Worm (Caenorhabditis elegans) whole organism, L4/young adult: ENCODE results near the gene ZK593.2.

ENCODE experiments used
- W03F9.2 ChIP-seq: fragments of 150-350 bp; optimal IDR thresholded peaks from 2 replicates; lab custom pipeline; 2014; ENCODE audit warnings: missing biosample characterization, missing genetic modification characterization
- dao-5 ChIP-seq: sonication (generic microtip); optimal IDR thresholded peaks from 2 replicates; lab custom pipeline; 2016; ENCODE audit warnings: missing genotype, missing genetic modification characterization, moderate library complexity, missing compliant biosample characterization
- him-1 ChIP-seq: sonication (generic microtip); optimal IDR thresholded peaks from 2 replicates; lab custom pipeline; 2016; ENCODE audit warnings: missing genotype, missing genetic modification reagents, missing genetic modification characterization, missing compliant biosample characterization

Gene ZK593.2

DNA sequence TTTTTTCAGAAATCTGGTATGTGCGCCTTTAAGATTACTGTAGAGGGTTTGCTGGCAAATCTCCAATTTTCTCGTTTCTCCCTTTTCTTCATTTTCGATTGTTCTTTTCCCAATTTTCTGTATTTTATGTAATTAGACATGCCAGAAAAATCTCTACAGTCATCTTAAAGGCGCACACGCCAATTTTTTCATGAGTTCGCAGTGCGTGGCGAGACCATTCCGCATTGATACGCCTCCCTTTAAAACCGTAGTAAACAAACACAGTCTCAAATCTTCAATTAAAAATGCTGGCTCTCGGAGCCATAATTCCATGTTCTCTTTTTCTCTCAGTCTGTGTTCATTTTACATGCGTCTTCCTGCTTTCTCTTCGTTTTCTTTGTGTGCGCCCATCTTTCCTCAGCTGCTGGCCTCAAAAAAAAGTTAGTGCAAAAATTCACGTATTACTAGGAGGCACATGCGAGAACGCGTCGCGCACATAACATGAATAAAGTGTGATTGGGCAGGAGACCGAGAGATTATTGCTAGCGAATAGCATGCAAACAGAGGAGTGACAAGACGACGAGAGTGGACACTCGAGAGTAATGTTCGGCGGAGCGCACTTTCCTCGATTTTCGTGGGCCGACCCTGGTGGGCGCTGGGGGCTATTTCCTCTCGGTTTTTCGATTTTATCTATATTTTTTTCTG, 5.8 kb downstream of the ZK593.2 start:
- no peak for TF ChIP-seq him-1 (tag; lab: Kevin White, UChicago)
- peak; percentile 82 for TF ChIP-seq W03F9.2 (tag; lab: Kevin White, UChicago)
- TF ChIP-seq dao-5 (tag; lab: Kevin White, UChicago), result no peak

DNA sequence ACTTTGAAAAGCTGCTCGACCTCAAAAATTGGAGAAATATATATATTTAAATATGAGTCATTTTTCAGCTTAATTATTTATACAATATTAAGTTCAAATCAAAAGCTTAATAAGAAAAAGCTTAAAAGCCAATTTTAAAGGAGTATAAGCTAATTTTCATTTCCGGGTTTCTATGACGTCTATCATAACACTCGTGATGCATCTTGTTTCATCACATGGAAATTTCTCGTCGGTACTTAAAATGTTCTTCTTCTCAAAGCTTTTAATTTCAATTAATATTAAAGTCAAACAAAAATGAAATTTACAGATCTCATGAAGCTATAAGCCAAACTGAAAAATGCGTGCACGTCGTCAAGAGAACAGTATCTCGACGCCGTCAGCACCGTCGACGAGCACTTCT, 6.6 kb downstream of the ZK593.2 start, which contains the start of gene rbr-2:
rbr-2 (plus strand) TSS at position 301 of the 400 bp plus-strand sequence.
- TF ChIP-seq dao-5 (tag; lab: Kevin White, UChicago) (no peak), W03F9.2 (tag; lab: Kevin White, UChicago) (no peak), him-1 (tag; lab: Kevin White, UChicago) (no peak)

DNA sequence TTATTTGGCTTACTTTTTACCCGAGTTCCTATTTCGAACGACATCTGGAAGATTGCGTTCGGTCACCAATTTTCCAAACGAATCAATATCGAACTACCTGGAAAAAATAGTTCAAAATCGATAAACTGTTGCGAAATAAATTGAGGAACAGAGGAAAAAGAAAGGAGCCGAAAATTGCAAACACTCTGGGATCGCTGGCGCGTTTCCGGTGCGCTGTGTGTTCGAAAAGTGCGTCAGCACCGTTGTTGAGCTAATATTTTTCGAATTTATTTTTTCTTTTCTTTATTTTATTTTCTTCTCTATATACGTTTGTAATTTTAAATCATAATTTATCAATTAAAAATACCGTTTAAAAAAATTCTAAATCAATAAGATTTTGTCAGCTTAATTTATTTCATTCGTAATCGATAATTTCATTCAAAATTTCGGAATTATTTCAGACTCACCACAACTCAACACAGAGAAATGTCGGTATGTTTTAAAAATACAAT, 19.9 kb downstream of the ZK593.2 start, which contains the start of the genes dnc-1 and lsm-7:
dnc-1 (minus strand) TSS at position 142 of the 491 bp plus-strand sequence.
lsm-7 (plus strand) TSS at position 441 of the 491 bp plus-strand sequence.
- TF ChIP-seq him-1 (tag; lab: Kevin White, UChicago) (peak; percentile 21), W03F9.2 (tag; lab: Kevin White, UChicago) (peak; percentile 81), dao-5 (tag; lab: Kevin White, UChicago) (no peak)

DNA sequence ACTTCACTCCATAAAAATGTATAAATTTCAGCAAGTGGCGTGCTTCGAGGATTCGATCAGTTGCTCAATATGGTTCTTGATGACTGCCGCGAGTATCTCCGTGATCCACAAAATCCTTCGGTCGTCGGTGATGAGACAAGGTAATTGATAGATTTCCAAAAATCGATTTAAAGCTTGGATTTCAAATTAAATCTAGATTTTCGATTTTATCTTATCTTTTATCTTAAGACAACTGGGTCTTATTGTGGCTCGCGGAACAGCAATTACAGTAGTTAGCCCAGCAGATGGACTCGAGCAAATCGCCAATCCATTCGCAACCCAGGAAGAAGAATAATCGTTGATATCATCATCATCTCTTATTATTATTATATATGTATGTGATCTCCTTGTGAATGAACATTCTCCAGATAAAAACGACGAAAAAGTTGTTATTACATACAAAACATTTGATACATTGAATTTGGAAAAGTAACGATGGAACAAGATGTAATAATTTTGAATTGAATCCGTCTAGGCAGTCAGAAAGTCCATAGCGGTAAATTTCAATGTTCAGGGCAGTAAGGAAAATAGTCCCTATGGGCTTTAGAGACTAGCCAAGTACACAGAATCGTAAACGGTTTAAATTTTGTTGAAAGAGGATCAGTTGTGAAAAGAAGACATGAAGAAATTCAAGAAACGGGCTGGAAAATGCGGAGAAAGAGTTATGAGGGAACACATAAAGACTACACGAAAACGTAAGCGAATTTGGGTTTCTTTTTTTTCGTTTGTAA, 20.8 kb downstream of the ZK593.2 start:
- peak; percentile 11 for TF ChIP-seq him-1 (tag; lab: Kevin White, UChicago)
- no peak for TF ChIP-seq dao-5 (tag; lab: Kevin White, UChicago)
- TF ChIP-seq W03F9.2 (tag; lab: Kevin White, UChicago), result peak; percentile 8

DNA sequence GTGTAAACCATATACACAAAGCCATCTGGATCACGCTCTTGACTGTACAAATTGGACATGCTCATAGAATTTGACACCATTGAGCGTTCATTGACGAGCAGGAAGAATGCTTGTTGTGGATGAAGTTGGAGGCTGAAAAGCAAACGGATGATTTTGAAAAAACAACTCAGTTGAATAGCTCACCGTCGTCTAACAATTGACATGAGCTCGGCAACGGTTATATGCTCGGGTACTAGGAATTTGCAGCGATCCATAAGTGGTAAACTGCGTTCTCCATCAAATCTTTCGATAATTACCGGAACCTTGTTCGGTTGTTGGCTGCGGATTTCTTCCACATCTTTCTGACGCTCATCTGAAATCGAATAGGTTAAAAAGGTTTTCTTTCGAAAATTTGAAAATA, 21.6 kb downstream of the ZK593.2 start:
- TF ChIP-seq him-1 (tag; lab: Kevin White, UChicago), result no peak
- TF ChIP-seq dao-5 (tag; lab: Kevin White, UChicago), result no peak
- no peak for TF ChIP-seq W03F9.2 (tag; lab: Kevin White, UChicago)

DNA sequence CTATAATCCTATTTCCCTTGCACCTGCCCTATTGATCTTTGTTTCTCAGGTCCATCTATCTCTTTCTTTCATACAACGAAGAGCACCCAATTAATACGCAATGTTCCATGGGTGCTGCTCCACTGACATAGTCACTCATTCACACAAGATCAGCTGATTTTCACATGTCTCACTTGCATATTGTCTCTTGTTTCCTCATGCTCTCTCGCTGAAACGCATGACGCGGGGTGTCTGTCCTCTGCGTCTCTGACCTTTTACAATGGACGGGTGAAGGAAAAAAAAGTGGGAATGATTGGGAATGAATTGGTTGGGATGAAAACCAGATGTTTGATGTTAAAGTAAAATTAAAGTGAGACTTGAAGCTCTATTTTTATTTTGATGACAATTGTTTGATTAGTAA, 22.2 kb downstream of the ZK593.2 start:
- TF ChIP-seq him-1 (tag; lab: Kevin White, UChicago) (peak; percentile 70), W03F9.2 (tag; lab: Kevin White, UChicago) (peak; percentile 81), dao-5 (tag; lab: Kevin White, UChicago) (no peak)

DNA sequence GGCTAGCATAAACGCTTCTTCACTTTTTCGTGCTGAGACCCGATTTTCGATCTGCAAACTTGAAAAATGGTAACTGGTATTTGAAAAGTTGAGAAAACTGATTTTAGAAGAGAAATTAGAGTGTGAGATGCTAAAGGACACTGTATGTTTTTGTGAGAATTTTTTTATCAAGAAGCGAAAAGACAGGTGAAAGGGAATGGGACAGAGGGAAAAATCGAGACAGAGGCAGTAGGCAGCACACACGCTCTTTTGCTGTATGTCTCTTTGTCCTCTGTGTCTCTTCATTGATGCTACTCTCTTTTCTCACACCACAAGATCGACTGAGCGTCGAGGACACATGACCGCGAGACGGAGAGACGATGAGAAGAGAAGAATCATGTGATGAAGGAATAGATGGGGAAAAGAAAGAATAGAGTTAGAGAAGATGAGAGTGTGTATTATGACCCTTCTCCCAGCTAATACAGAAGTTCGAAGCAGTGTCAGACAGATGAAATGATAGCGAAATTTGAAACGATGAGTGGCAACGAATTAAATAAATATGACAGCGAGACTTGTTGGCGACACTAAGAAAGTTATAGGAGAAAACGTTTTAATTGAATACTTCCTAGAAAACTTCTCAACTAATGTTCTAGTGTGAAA, 22.8 kb downstream of the ZK593.2 start, which contains the start of gene lgg-2:
lgg-2 (minus strand) TSS at position 51 of the 639 bp plus-strand sequence.
- TF ChIP-seq him-1 (tag; lab: Kevin White, UChicago), result peak; percentile 38
- peak; percentile 4 for TF ChIP-seq dao-5 (tag; lab: Kevin White, UChicago)
- TF ChIP-seq W03F9.2 (tag; lab: Kevin White, UChicago), result peak; percentile 83

DNA sequence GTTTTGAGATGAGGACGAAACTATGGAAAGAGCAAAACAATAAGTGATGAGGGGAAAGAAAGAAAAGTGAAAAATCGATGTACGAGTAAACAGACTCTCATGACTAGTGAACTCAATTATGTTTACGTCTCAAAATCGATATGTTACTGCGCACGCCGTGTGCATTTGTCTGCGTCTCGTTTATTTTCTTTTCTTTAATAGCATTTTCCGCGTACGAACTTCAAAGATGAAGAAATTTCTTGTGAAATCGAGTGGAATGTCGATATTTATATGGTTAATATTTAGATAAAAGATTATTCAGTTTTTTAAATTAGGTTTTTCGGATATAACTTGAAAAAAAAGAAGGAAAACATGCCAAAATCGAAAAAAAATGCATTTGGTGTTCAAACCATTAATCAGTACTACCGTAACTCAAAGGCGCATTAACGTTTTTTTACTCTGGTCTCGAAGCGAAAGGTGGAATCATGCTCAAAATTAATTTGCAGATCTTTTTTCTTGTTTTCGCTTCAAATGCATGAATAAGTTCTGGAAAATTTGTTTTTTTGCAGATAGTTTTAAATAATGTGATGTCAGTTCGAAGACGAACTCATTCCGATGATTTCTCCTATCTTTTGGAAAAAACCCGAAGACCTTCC, 23.8 kb downstream of the ZK593.2 start, which contains the start of gene fic-1:
fic-1 (plus strand) TSS at position 549 of the 635 bp plus-strand sequence.
- TF ChIP-seq him-1 (tag; lab: Kevin White, UChicago) (no peak), W03F9.2 (tag; lab: Kevin White, UChicago) (peak; percentile 80), dao-5 (tag; lab: Kevin White, UChicago) (no peak)

DNA sequence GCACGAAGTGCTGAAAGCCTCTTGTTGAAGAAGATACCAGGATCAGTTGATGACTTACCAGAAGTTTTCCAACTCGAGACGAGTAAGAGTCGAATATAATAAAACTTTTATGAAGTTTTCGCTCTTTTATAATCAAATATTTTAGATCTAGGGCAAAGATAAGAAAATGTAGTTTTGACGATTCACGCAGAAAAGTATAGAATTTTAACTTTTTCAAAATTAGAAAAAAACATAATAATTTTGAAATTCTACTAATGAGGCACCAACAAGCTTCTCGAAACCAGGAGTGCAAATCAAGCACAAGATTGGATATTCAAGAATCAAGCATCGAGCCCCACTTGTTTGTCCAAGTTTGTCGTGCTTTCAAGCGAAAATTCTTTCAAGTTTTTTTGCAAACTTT, 35.6 kb downstream of the ZK593.2 start, which contains the start of gene Y69E1A.1:
Y69E1A.1 (minus strand) TSS at position 101 of the 400 bp plus-strand sequence.
- no peak for TF ChIP-seq him-1 (tag; lab: Kevin White, UChicago)
- no peak for TF ChIP-seq W03F9.2 (tag; lab: Kevin White, UChicago)
- no peak for TF ChIP-seq dao-5 (tag; lab: Kevin White, UChicago)

DNA sequence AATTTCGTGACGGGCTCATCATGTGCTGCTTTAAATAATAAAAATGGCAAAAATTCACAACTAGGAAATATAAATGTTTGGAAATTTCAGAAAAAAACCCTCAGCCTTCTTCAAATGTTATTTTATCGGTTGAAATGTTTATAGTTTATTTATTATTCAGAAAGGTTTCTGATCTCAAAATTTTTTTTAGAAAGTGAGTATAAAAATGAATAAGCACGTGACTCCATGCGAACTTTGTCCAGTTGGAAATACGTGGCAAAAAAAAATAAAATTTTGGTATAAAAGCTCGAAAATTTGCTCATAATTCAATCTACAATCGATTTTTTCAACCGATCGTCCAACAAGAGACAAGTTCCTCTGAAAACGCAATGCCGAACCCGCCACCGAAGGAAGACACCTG, 36.3 kb downstream of the ZK593.2 start, which contains the start of gene nsph-3.1:
nsph-3.1 (plus strand) TSS at position 301 of the 400 bp plus-strand sequence.
- no peak for TF ChIP-seq dao-5 (tag; lab: Kevin White, UChicago)
- no peak for TF ChIP-seq him-1 (tag; lab: Kevin White, UChicago)
- TF ChIP-seq W03F9.2 (tag; lab: Kevin White, UChicago), result no peak

DNA sequence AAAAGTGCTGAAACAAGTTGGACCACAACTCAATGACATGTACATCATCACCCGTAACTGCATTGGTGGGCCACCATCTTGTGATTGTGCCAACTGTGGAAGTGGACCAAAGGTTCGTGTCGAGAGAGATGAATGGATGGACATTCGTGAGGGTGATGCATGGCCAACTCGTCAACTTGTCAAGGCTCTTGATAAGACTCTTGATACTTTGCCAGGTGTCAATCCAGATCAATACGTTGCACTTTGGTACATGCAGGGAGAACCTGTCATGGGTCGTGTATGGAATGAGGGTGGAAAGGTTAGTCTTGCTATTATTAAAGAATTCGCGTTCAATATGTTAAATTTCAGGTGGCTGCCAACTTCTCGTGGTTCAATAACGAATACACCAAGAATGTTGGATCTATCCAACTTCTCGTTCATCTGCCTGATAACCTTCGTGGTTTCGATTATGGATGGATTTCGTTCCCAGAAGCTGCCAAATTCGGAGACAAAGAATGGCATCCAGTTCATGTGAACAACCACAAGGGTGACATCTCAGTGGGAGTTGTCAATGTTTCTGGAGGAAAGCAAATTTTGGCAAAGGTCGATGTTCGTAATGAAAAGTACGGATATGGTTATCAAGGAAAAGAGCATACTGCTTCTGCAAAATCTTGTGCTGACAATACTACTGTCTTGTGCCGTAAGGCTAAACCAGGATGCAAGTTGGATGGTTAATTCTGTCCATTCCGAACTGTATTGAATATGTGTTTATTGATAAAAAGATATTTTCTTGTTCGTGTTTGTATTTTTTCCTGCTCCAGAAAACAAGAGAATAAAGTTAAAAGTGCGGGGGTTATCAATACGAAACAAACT, 37.4 kb downstream of the ZK593.2 start:
- TF ChIP-seq him-1 (tag; lab: Kevin White, UChicago) (no peak), dao-5 (tag; lab: Kevin White, UChicago) (no peak), W03F9.2 (tag; lab: Kevin White, UChicago) (no peak)
